Fruit fly (Drosophila melanogaster): ENCODE data around the gene CSN8.

Gene CSN8

dm6 chr2L:8374235-8374634 is 9.6 kb downstream of the CSN8 start, which contains the start of gene Wdr82 (continued):
- TF ChIP-seq CG34224 (GFP tag; IDR thresholded peaks at IDR 0.05; ENCODE audit: partially characterized antibody) (peak; percentile 93), grau (tag; optimal IDR thresholded peaks at IDR 0.05) (peak; percentile 3), Doc3 (GFP tag; IDR thresholded peaks at IDR 0.05; ENCODE audit: partially characterized antibody) (peak; percentile 37; the same call in 1 of the 3 replicates), disco-r (GFP tag; optimal IDR thresholded peaks at IDR 0.05) (no peak), CG30431 (GFP tag; optimal IDR thresholded peaks at IDR 0.05) (no peak), Sry-δ (GFP tag; optimal IDR thresholded peaks at IDR 0.05) (peak; percentile 47), CG6254 (GFP tag; optimal IDR thresholded peaks at IDR 0.05) (no peak), Lpt (GFP tag; optimal IDR thresholded peaks at IDR 0.05) (no peak), CG1603 (tag; optimal IDR thresholded peaks at IDR 0.05) (peak; percentile 44), z (GFP tag; IDR thresholded peaks at IDR 0.05) (no peak), jing (GFP tag; optimal IDR thresholded peaks at IDR 0.05) (no peak), Dref (GFP tag; IDR thresholded peaks at IDR 0.05) (peak; percentile 85), CG8281 (tag; optimal IDR thresholded peaks at IDR 0.05) (peak; percentile 63), CG7963 (GFP tag; IDR thresholded peaks at IDR 0.05; ENCODE audit: partially characterized antibody) (peak; percentile 70; the same call in 1 of the 3 replicates), unc-4 (GFP tag; IDR thresholded peaks at IDR 0.05; ENCODE audit: partially characterized antibody) (peak; percentile 76), CG3065 (GFP tag; optimal IDR thresholded peaks at IDR 0.05) (no peak), Dip3 (GFP tag; optimal IDR thresholded peaks at IDR 0.05) (no peak), MBD-R2 (GFP tag; IDR thresholded peaks at IDR 0.05) (peak; percentile 77), Ets97D (GFP tag; optimal IDR thresholded peaks at IDR 0.05) (peak; percentile 7), Med (GFP tag) (peak; percentile 2), lbe (GFP tag; optimal IDR thresholded peaks at IDR 0.05) (no peak), sna (GFP tag; IDR thresholded peaks at IDR 0.05; ENCODE audit: partially characterized antibody) (peak; percentile 73), mam (GFP tag; optimal IDR thresholded peaks at IDR 0.05) (no peak), crp (GFP tag; optimal IDR thresholded peaks at IDR 0.05) (peak in 1 of 2 experiments; percentile 8), knrl (GFP tag; IDR thresholded peaks at IDR 0.05; ENCODE audit: partially characterized antibody) (peak; percentile 55; the same call in 2 of the 3 replicates), CG16813 (GFP tag; IDR thresholded peaks at IDR 0.05; ENCODE audit: partially characterized antibody) (peak; percentile 69), schlank (tag; optimal IDR thresholded peaks at IDR 0.05) (no peak), CG11504 (tag; optimal IDR thresholded peaks at IDR 0.05) (peak; percentile 77), amos (GFP tag; IDR thresholded peaks at IDR 0.05; ENCODE audit: partially characterized antibody) (peak; percentile 77), trem (tag; optimal IDR thresholded peaks at IDR 0.05) (peak; percentile 42), CG9797 (GFP tag; optimal IDR thresholded peaks at IDR 0.05) (no peak), Opbp (GFP tag; IDR thresholded peaks at IDR 0.05; ENCODE audit: partially characterized antibody) (peak; percentile 71; the same call in 2 of the 3 replicates), cad (GFP tag; optimal IDR thresholded peaks at IDR 0.05) (no peak), CG2116 (GFP tag; optimal IDR thresholded peaks at IDR 0.05) (peak; percentile 61), D (optimal IDR thresholded peaks at IDR 0.05) (no peak), D (GFP tag; optimal IDR thresholded peaks at IDR 0.05) (no peak), ase (GFP tag; IDR thresholded peaks at IDR 0.05) (no peak), Bgb (GFP tag; IDR thresholded peaks at IDR 0.05; ENCODE audit: partially characterized antibody) (peak; percentile 68; the same call in 1 of the 2 replicates), CG6791 (GFP tag; IDR thresholded peaks at IDR 0.05; ENCODE audit: partially characterized antibody) (peak; percentile 81), CG33557 (GFP tag; optimal IDR thresholded peaks at IDR 0.05) (no peak), exex (tag; optimal IDR thresholded peaks at IDR 0.05) (peak; percentile 7), Scr (GFP tag; IDR thresholded peaks at IDR 0.05; ENCODE audit: partially characterized antibody) (peak; percentile 75), sens (GFP tag) (peak; percentile 82), CG4617 (GFP tag; optimal IDR thresholded peaks at IDR 0.05; ENCODE audit: borderline replicate concordance) (peak; percentile 6), YL-1 (GFP tag; optimal IDR thresholded peaks at IDR 0.05) (peak; percentile 8), CG8290 (GFP tag; optimal IDR thresholded peaks at IDR 0.05) (no peak), CG8290 (tag; optimal IDR thresholded peaks at IDR 0.05) (peak in 1 of 2 experiments; percentile 10), inv (GFP tag; IDR thresholded peaks at IDR 0.05; ENCODE audit: partially characterized antibody) (peak; percentile 36; the same call in 1 of the 2 replicates), row (GFP tag; IDR thresholded peaks at IDR 0.05) (peak; percentile 41; the same call in 1 of the 3 replicates), Sin3A (optimal IDR thresholded peaks at IDR 0.05) (peak; percentile 5)

Measured in whole organism, embryonic.